Worm (Caenorhabditis elegans) whole organism, L4 larva: ENCODE measurements around the gene F53B3.5.

ENCODE experiments used
- Y48G9A.11 ChIP-seq: fragments of 200-800 bp; sonication (Bioruptor generic); IDR thresholded peaks from 2 replicates; pipeline ENCODE4 v1.3.6; 2022; ENCODE audit warnings: missing genetic modification reagents, missing genetic modification characterization, missing compliant biosample characterization
- Y5F2A.4 ChIP-seq: fragments of 200-800 bp; sonication (Bioruptor generic); optimal IDR thresholded peaks from 2 replicates; lab custom pipeline; 2018; ENCODE audit warnings: mild to moderate bottlenecking, missing genetic modification characterization, missing compliant biosample characterization
- attf-4 ChIP-seq: sonication (generic microtip); optimal IDR thresholded peaks from 3 replicates; lab custom pipeline; 2017; ENCODE audit warnings: missing biosample characterization, missing genetic modification characterization
- ceh-20 ChIP-seq: fragments of 200-800 bp; sonication (Bioruptor generic); IDR thresholded peaks from 2 replicates; pipeline ENCODE4 v1.3.6; 2022; ENCODE audit warnings: missing genetic modification reagents, missing genetic modification characterization, missing compliant biosample characterization
- ceh-82 ChIP-seq: sonication (generic microtip); optimal IDR thresholded peaks from 2 replicates; lab custom pipeline; 2017; ENCODE audit warnings: missing biosample characterization, missing genetic modification characterization
- ctbp-1 ChIP-seq: fragments of 200-800 bp; sonication (Bioruptor generic); IDR thresholded peaks from 2 replicates; pipeline ENCODE4 v1.3.6; 2022; ENCODE audit warnings: missing genetic modification reagents, missing genetic modification characterization, missing compliant biosample characterization
- dpl-1 ChIP-seq: fragments of 150-350 bp; optimal IDR thresholded peaks from 2 replicates; lab custom pipeline; 2014; ENCODE audit warnings: missing biosample characterization, missing genetic modification reagents, missing genetic modification characterization
- lin-13 ChIP-seq: fragments of 150-350 bp; optimal IDR thresholded peaks from 2 replicates; lab custom pipeline; 2014; ENCODE audit warnings: missing biosample characterization, missing genetic modification reagents, missing genetic modification characterization
- mdl-1 ChIP-seq, 2 experiments: fragments of 150-350 bp in 1 of 2; sonication (generic microtip) in 1 of 2; optimal IDR thresholded peaks; 2 replicates each; lab custom pipeline; 2014 to 2017; ENCODE audit warnings: missing biosample characterization in 2 of 2, missing genetic modification characterization in 2 of 2
- nhr-41 ChIP-seq: fragments of 200-800 bp; sonication (Bioruptor generic); IDR thresholded peaks from 2 replicates; pipeline ENCODE4 v1.3.6; 2022; ENCODE audit warnings: missing genetic modification reagents, missing genetic modification characterization, missing compliant biosample characterization
- nhr-76 ChIP-seq: fragments of 150-350 bp; optimal IDR thresholded peaks from 2 replicates; lab custom pipeline; 2014; ENCODE audit warnings: missing biosample characterization, missing genetic modification characterization
- skn-1 ChIP-seq: fragments of 150-350 bp; optimal IDR thresholded peaks from 2 replicates; lab custom pipeline; 2014; ENCODE audit warnings: missing biosample characterization, missing genetic modification characterization
- snpc-4 ChIP-seq: fragments of 150-350 bp; optimal IDR thresholded peaks from 2 replicates; lab custom pipeline; 2014; ENCODE audit warnings: missing biosample characterization, missing genetic modification characterization
- ztf-11 ChIP-seq: fragments of 150-350 bp; optimal IDR thresholded peaks from 2 replicates; lab custom pipeline; 2014; ENCODE audit warnings: missing biosample characterization, missing genetic modification characterization

- TF ChIP-seq dpl-1 (GFP tag; lab: Kevin White, UChicago) (peak; percentile 39), ztf-11 (no peak), Y48G9A.11 (no peak), ctbp-1 (GFP tag; lab: Robert Waterston, UW) (peak; percentile 89), mdl-1 (tag; optimal IDR thresholded peaks at IDR 0.05; lab: Kevin White, UChicago) (peak; percentile 72 to 93), attf-4 (tag; lab: Kevin White, UChicago) (no peak), nhr-76 (tag; lab: Kevin White, UChicago) (peak; percentile 34), skn-1 (tag; lab: Kevin White, UChicago) (no peak), Y5F2A.4 (no peak), ceh-82 (tag; lab: Kevin White, UChicago) (no peak), lin-13 (GFP tag; lab: Kevin White, UChicago) (peak; percentile 56), ceh-20 (GFP tag; lab: Robert Waterston, UW) (0 out of 2 replicates have a peak, but pooled peaks have one; percentile 48), snpc-4 (tag; lab: Kevin White, UChicago) (no peak), nhr-41 (peak; percentile 5; the same call in 1 of the 2 replicates)
Measured at ce11 chrX:2852388-2852908, 26.9 kb downstream of the F53B3.5 start, which contains the start of gene kin-29.
